Fruit fly (Drosophila melanogaster) whole organism, embryonic: ENCODE data around the gene Prx4.
A peak's percentile ranks its signal among the peaks of the same experiment; 100 is the strongest.

Source experiments
- Awh ChIP-seq: fragments of 200-800 bp; sonication (Bioruptor generic); IDR thresholded peaks from 2 replicates; pipeline ENCODE4, ENCODE4 v1.3.6; 2022; ENCODE audit warnings: missing biosample characterization, missing genetic modification characterization
- Bgb ChIP-seq: fragments of 200-800 bp; sonication (Bioruptor generic); IDR thresholded peaks from 2 replicates; pipeline ENCODE4 v1.3.6; 2022; ENCODE audit warnings: missing biosample characterization, missing genetic modification characterization; ENCODE audit not compliant: partially characterized antibody
- CG10959 ChIP-seq: fragments of 200-800 bp; sonication (Bioruptor generic); IDR thresholded peaks from 2 replicates; pipeline ENCODE4 v1.3.6; 2022; ENCODE audit warnings: missing biosample characterization, missing genetic modification characterization
- CG13123 ChIP-seq: fragments of 200-800 bp; sonication (Bioruptor generic); optimal IDR thresholded peaks from 2 replicates; lab custom pipeline; 2016; ENCODE audit warnings: missing biosample characterization, missing genetic modification characterization
- CG13894 ChIP-seq: fragments of 200-800 bp; sonication (Bioruptor generic); optimal IDR thresholded peaks from 3 replicates; lab custom pipeline; 2018; ENCODE audit warnings: missing biosample characterization, mild to moderate bottlenecking, missing genetic modification characterization, moderate library complexity
- CG14667 ChIP-seq: fragments of 200-800 bp; sonication (Bioruptor generic); IDR thresholded peaks from 2 replicates; pipeline ENCODE4 v1.3.6; 2022; ENCODE audit warnings: missing biosample characterization, missing genetic modification characterization
- CG17328 ChIP-seq: fragments of 200-800 bp; sonication (Bioruptor generic); IDR thresholded peaks from 2 replicates; pipeline ENCODE4 v1.3.6; 2022; ENCODE audit warnings: missing biosample characterization, missing genetic modification characterization
- CG17359 ChIP-seq: fragments of 200-800 bp; sonication (Bioruptor generic); optimal IDR thresholded peaks from 3 replicates; lab custom pipeline; 2018; ENCODE audit warnings: missing biosample characterization, mild to moderate bottlenecking, missing genetic modification characterization, moderate library complexity
- CG17802 ChIP-seq: fragments of 200-800 bp; sonication (Bioruptor generic); optimal IDR thresholded peaks from 2 replicates; lab custom pipeline; 2018; ENCODE audit warnings: missing biosample characterization, mild to moderate bottlenecking, missing genetic modification characterization, moderate library complexity
- CG2116 ChIP-seq: fragments of 200-800 bp; sonication (Bioruptor generic); optimal IDR thresholded peaks from 3 replicates; lab custom pipeline; 2018; ENCODE audit warnings: missing biosample characterization, mild to moderate bottlenecking, missing genetic modification characterization
- CG3065 ChIP-seq: fragments of 200-800 bp; sonication (Bioruptor generic); optimal IDR thresholded peaks from 2 replicates; lab custom pipeline; 2016; ENCODE audit warnings: missing biosample characterization, missing genetic modification characterization
- CG31224 ChIP-seq: fragments of 200-800 bp; sonication (Bioruptor generic); IDR thresholded peaks from 2 replicates; pipeline ENCODE4 v1.3.6; 2022; ENCODE audit warnings: missing biosample characterization, missing genetic modification characterization
- CG33213 ChIP-seq: fragments of 200-800 bp; sonication (Bioruptor generic); optimal IDR thresholded peaks from 3 replicates; lab custom pipeline; 2016; ENCODE audit warnings: missing biosample characterization, missing genetic modification characterization
- CG34224 ChIP-seq: fragments of 200-800 bp; sonication (Bioruptor generic); IDR thresholded peaks from 3 replicates; pipeline ENCODE4 v1.3.6; 2022; ENCODE audit warnings: missing biosample characterization, missing genetic modification characterization; ENCODE audit not compliant: partially characterized antibody
- CG4424 ChIP-seq: fragments of 200-800 bp; sonication (Bioruptor generic); optimal IDR thresholded peaks from 3 replicates; lab custom pipeline; 2016; ENCODE audit warnings: missing biosample characterization, missing genetic modification characterization
- CG5180 ChIP-seq: fragments of 200-800 bp; sonication (Bioruptor generic); optimal IDR thresholded peaks from 3 replicates; lab custom pipeline; 2017; ENCODE audit warnings: missing biosample characterization, missing genetic modification characterization, mild to moderate bottlenecking, moderate library complexity, missing genetic modification reagents
- CG9215 ChIP-seq: fragments of 200-800 bp; sonication (Bioruptor generic); IDR thresholded peaks from 2 replicates; pipeline ENCODE4 v1.3.6; 2022; ENCODE audit warnings: missing biosample characterization, missing genetic modification characterization
- CG9437 ChIP-seq: fragments of 200-800 bp; sonication (Bioruptor generic); optimal IDR thresholded peaks from 2 replicates; lab custom pipeline; 2018; ENCODE audit warnings: missing biosample characterization, mild to moderate bottlenecking, missing genetic modification characterization
- CG9876 ChIP-seq: fragments of 200-800 bp; sonication (Bioruptor generic); optimal IDR thresholded peaks from 2 replicates; lab custom pipeline; 2016; ENCODE audit warnings: missing biosample characterization, missing genetic modification characterization
- Drgx ChIP-seq: fragments of 200-800 bp; sonication (Bioruptor generic); IDR thresholded peaks from 2 replicates; pipeline ENCODE4 v1.3.6; 2022; ENCODE audit warnings: missing biosample characterization, missing genetic modification characterization
- Elba2 ChIP-seq: fragments of 200-800 bp; sonication (Bioruptor generic); optimal IDR thresholded peaks from 3 replicates; lab custom pipeline; 2016; ENCODE audit warnings: missing biosample characterization, missing genetic modification characterization
- Fer2 ChIP-seq: fragments of 200-800 bp; sonication (Bioruptor generic); optimal IDR thresholded peaks from 2 replicates; lab custom pipeline; 2018; ENCODE audit warnings: missing biosample characterization, mild to moderate bottlenecking, missing genetic modification characterization, moderate library complexity
- H2.0 ChIP-seq: fragments of 200-800 bp; sonication (Bioruptor generic); IDR thresholded peaks from 2 replicates; pipeline ENCODE4 v1.3.6; 2022; ENCODE audit warnings: missing biosample characterization, missing genetic modification characterization
- HLH3B ChIP-seq: fragments of 200-800 bp; sonication (Bioruptor generic); IDR thresholded peaks from 2 replicates; pipeline ENCODE4 v1.3.6; 2022; ENCODE audit warnings: missing biosample characterization, missing genetic modification characterization
- Hand ChIP-seq: fragments of 200-800 bp; sonication (Bioruptor generic); optimal IDR thresholded peaks from 2 replicates; lab custom pipeline; 2017; ENCODE audit warnings: mild to moderate bottlenecking, missing biosample characterization, missing genetic modification reagents, missing genetic modification characterization
- HmgZ ChIP-seq: fragments of 200-800 bp; sonication (Bioruptor generic); optimal IDR thresholded peaks from 2 replicates; lab custom pipeline; 2018; ENCODE audit warnings: missing biosample characterization, mild to moderate bottlenecking, missing genetic modification characterization
- Meics ChIP-seq: fragments of 200-800 bp; sonication (Bioruptor generic); optimal IDR thresholded peaks from 2 replicates; lab custom pipeline; 2017; ENCODE audit warnings: missing biosample characterization, mild to moderate bottlenecking, missing genetic modification characterization
- Mrtf ChIP-seq: fragments of 200-800 bp; sonication (Bioruptor generic); IDR thresholded peaks from 3 replicates; pipeline ENCODE4 v1.3.6; 2022; ENCODE audit warnings: missing biosample characterization, missing genetic modification characterization
- NFAT ChIP-seq: fragments of 200-800 bp; sonication (Bioruptor generic); IDR thresholded peaks from 2 replicates; pipeline ENCODE4 v1.3.6; 2022; ENCODE audit warnings: missing biosample characterization, missing genetic modification characterization
- Sry-δ ChIP-seq: fragments of 200-800 bp; sonication (Bioruptor generic); optimal IDR thresholded peaks from 2 replicates; lab custom pipeline; 2016; ENCODE audit warnings: missing biosample characterization, missing genetic modification characterization
- Xbp1 ChIP-seq: fragments of 200-800 bp; sonication (Bioruptor generic); optimal IDR thresholded peaks from 3 replicates; lab custom pipeline; 2016; ENCODE audit warnings: missing biosample characterization, mild to moderate bottlenecking, missing genetic modification characterization
- al ChIP-seq: fragments of 200-800 bp; sonication (Bioruptor generic); IDR thresholded peaks from 2 replicates; pipeline ENCODE4 v1.3.6; 2022; ENCODE audit warnings: missing biosample characterization, missing genetic modification characterization
- amos ChIP-seq: fragments of 200-800 bp; sonication (Bioruptor generic); IDR thresholded peaks from 2 replicates; pipeline ENCODE4 v1.3.6; 2022; ENCODE audit warnings: missing biosample characterization, missing genetic modification characterization; ENCODE audit not compliant: partially characterized antibody
- bigmax ChIP-seq: fragments of 200-800 bp; sonication (Bioruptor generic); optimal IDR thresholded peaks from 2 replicates; lab custom pipeline; 2018; ENCODE audit warnings: missing biosample characterization, mild to moderate bottlenecking, missing genetic modification characterization
- chif ChIP-seq, 2 experiments: fragments of 200-800 bp; sonication (Bioruptor generic); optimal IDR thresholded peaks; 3 replicates each; lab custom pipeline; 2016; ENCODE audit warnings: missing biosample characterization in 2 of 2, missing genetic modification characterization in 2 of 2
- chm ChIP-seq: fragments of 200-800 bp; sonication (Bioruptor generic); IDR thresholded peaks from 2 replicates; pipeline ENCODE4 v1.3.6; 2022; ENCODE audit warnings: missing biosample characterization, missing genetic modification characterization
- dimm ChIP-seq: fragments of 200-800 bp; sonication (Bioruptor generic); IDR thresholded peaks from 2 replicates; pipeline ENCODE4 v1.3.6; 2022; ENCODE audit warnings: missing biosample characterization, missing genetic modification characterization
- eyg ChIP-seq: fragments of 200-800 bp; sonication (Bioruptor generic); optimal IDR thresholded peaks from 3 replicates; lab custom pipeline; 2016; ENCODE audit warnings: missing biosample characterization, missing genetic modification characterization
- grn ChIP-seq: fragments of 200-800 bp; sonication (Bioruptor generic); optimal IDR thresholded peaks from 3 replicates; lab custom pipeline; 2017; ENCODE audit warnings: missing biosample characterization, missing genetic modification characterization
- hb ChIP-seq: fragments of 200-800 bp; sonication (Bioruptor generic); IDR thresholded peaks from 3 replicates; pipeline ENCODE4 v1.3.6; 2022; ENCODE audit warnings: missing biosample characterization, missing genetic modification characterization; ENCODE audit not compliant: partially characterized antibody
- hbn ChIP-seq: fragments of 200-800 bp; sonication (Bioruptor generic); IDR thresholded peaks from 2 replicates; pipeline ENCODE4 v1.3.6; 2022; ENCODE audit warnings: missing biosample characterization, missing genetic modification characterization; ENCODE audit not compliant: partially characterized antibody
- jing ChIP-seq: fragments of 200-800 bp; sonication (Bioruptor generic); optimal IDR thresholded peaks from 2 replicates; lab custom pipeline; 2018; ENCODE audit warnings: missing biosample characterization, mild to moderate bottlenecking, missing genetic modification characterization
- lmd ChIP-seq: fragments of 200-800 bp; sonication (Bioruptor generic); IDR thresholded peaks from 2 replicates; pipeline ENCODE4 v1.3.6; 2022; ENCODE audit warnings: missing biosample characterization, missing genetic modification characterization
- psq ChIP-seq: fragments of 200-800 bp; sonication (Bioruptor generic); optimal IDR thresholded peaks from 2 replicates; lab custom pipeline; 2017; ENCODE audit warnings: missing biosample characterization, missing genetic modification characterization
- sna ChIP-seq: fragments of 200-800 bp; sonication (Bioruptor generic); IDR thresholded peaks from 2 replicates; pipeline ENCODE4 v1.3.6; 2022; ENCODE audit warnings: missing biosample characterization, missing genetic modification characterization; ENCODE audit not compliant: partially characterized antibody
- ssp ChIP-seq: fragments of 200-800 bp; sonication (Bioruptor generic); IDR thresholded peaks from 2 replicates; pipeline ENCODE4 v1.3.6; 2022; ENCODE audit warnings: missing biosample characterization, missing genetic modification characterization
- trem ChIP-seq: fragments of 200-800 bp; optimal IDR thresholded peaks from 3 replicates; lab custom pipeline; 2019; ENCODE audit warnings: missing biosample characterization, mild to moderate bottlenecking, missing genetic modification characterization, moderate library complexity
- trh ChIP-seq: fragments of 200-800 bp; sonication (Bioruptor generic); optimal IDR thresholded peaks from 2 replicates; lab custom pipeline; 2016; ENCODE audit warnings: missing biosample characterization, missing genetic modification characterization
- zfh2 ChIP-seq: fragments of 200-800 bp; sonication (Bioruptor generic); optimal IDR thresholded peaks from 2 replicates; lab custom pipeline; 2016; ENCODE audit warnings: missing biosample characterization, missing genetic modification characterization

Gene Prx4

DNA sequence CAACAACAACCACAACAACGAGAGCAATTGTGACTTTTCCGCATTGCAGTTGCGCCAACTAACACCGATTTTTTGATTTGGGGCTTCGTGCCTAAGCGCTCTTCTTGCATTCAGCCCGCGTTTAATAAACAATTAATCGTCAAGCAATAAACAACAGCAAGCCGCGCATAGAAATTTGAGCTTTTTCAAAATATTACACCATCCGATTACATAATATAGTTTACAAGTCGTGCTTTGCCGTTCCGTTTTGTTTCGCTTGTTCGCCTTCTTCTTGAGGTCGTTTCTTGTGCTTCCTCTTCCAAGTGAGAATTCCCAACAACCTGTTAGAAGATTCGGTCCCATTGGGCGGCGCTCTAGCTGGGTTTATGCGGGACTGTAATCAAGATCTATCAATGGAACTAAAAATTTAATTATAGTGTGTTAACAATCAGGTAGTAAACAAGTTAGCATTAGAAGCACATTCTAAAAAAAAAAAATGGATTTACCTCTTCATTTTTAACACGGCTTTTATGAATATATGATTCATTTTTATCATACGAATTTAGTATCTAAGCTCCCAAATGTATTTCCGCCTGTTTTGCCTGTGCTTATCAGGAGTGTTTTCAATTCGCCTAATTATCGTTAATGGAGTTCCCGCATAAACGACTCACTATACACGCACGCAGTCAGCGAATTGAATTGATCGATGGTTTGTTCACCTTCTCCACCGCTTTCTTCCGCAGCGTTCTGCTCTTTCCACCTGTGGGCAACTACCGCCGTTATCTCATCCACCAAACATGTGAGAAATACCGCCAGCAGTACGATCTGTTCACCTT, 6.2 kb upstream of the Prx4 start (continued):
- TF ChIP-seq jing (GFP tag; lab: Kevin White, UChicago), result peak; percentile 53
- TF ChIP-seq CG17359 (tag; lab: Kevin White, UChicago), result peak; percentile 82
- TF ChIP-seq CG2116 (GFP tag; lab: Kevin White, UChicago), result peak; percentile 58
- TF ChIP-seq CG17802, result peak; percentile 51
- TF ChIP-seq Xbp1 (GFP tag; lab: Kevin White, UChicago), result peak; percentile 78
- TF ChIP-seq hb (GFP tag; lab: Robert Waterston, UW), result no peak
- peak; percentile 43 for TF ChIP-seq Sry-δ (GFP tag; lab: Kevin White, UChicago)
- no peak for TF ChIP-seq CG3065 (GFP tag; lab: Kevin White, UChicago)
- TF ChIP-seq al (GFP tag; lab: Robert Waterston, UW), result peak; percentile 35; the same call in 1 of the 2 replicates
- peak; percentile 72 for TF ChIP-seq lmd (GFP tag; lab: Robert Waterston, UW)
- peak; percentile 87 for TF ChIP-seq HmgZ
- TF ChIP-seq Drgx (GFP tag; lab: Robert Waterston, UW), result peak; percentile 73
- TF ChIP-seq Bgb (GFP tag; lab: Robert Waterston, UW), result no peak
- peak; percentile 75 to 79 for TF ChIP-seq chif (GFP tag; optimal IDR thresholded peaks at IDR 0.05; lab: Kevin White, UChicago)
- TF ChIP-seq Awh, result peak; percentile 63
- peak; percentile 76 for TF ChIP-seq CG13894 (tag; lab: Kevin White, UChicago)
- TF ChIP-seq psq (GFP tag; lab: Kevin White, UChicago), result peak; percentile 28
- TF ChIP-seq NFAT (GFP tag; lab: Robert Waterston, UW), result peak; percentile 48; the same call in 1 of the 2 replicates
- peak; percentile 75 for TF ChIP-seq HLH3B (GFP tag; lab: Robert Waterston, UW)
- no peak for TF ChIP-seq amos (GFP tag; lab: Robert Waterston, UW)
- peak; percentile 54 for TF ChIP-seq grn (GFP tag; lab: Kevin White, UChicago)
- peak; percentile 68 for TF ChIP-seq Fer2
- TF ChIP-seq sna (GFP tag; lab: Robert Waterston, UW), result no peak
- TF ChIP-seq zfh2 (GFP tag; lab: Kevin White, UChicago), result peak; percentile 59
- peak; percentile 92 for TF ChIP-seq Meics (GFP tag; lab: Kevin White, UChicago)
- peak; percentile 36; the same call in 1 of the 2 replicates for TF ChIP-seq CG31224
- TF ChIP-seq chm (GFP tag; lab: Robert Waterston, UW), result peak; percentile 73
- peak; percentile 61; the same call in 1 of the 2 replicates for TF ChIP-seq CG10959
- 0 out of 2 replicates have a peak, but pooled peaks have one; percentile 27 for TF ChIP-seq ssp (GFP tag; lab: Robert Waterston, UW)
- TF ChIP-seq bigmax (GFP tag; lab: Kevin White, UChicago), result no peak
- TF ChIP-seq CG34224 (GFP tag; lab: Robert Waterston, UW), result no peak
- TF ChIP-seq Mrtf, result 0 out of 3 replicates have a peak, but pooled peaks have one; percentile 43
- TF ChIP-seq CG9437 (GFP tag; lab: Kevin White, UChicago), result peak; percentile 76
- TF ChIP-seq CG17328 (GFP tag; lab: Robert Waterston, UW), result peak; percentile 82
- peak; percentile 33 for TF ChIP-seq CG9876
- peak; percentile 43; the same call in 1 of the 2 replicates for TF ChIP-seq CG9215 (GFP tag; lab: Robert Waterston, UW)
- TF ChIP-seq H2.0 (GFP tag; lab: Robert Waterston, UW), result peak; percentile 74
- TF ChIP-seq CG13123 (GFP tag; lab: Kevin White, UChicago), result peak; percentile 60
- TF ChIP-seq CG5180 (GFP tag; lab: Kevin White, UChicago), result peak; percentile 77
- peak; percentile 70 for TF ChIP-seq CG33213 (GFP tag; lab: Kevin White, UChicago)
- peak; percentile 84 for TF ChIP-seq CG4424
- peak; percentile 58 for TF ChIP-seq eyg (GFP tag; lab: Kevin White, UChicago)
- TF ChIP-seq dimm (GFP tag; lab: Robert Waterston, UW), result peak; percentile 61
- TF ChIP-seq trh (GFP tag; lab: Kevin White, UChicago), result peak; percentile 38
- TF ChIP-seq trem (tag; lab: Kevin White, UChicago), result peak; percentile 59
- TF ChIP-seq Elba2, result no peak
- peak; percentile 17; the same call in 1 of the 2 replicates for TF ChIP-seq hbn (GFP tag; lab: Robert Waterston, UW)
- peak; percentile 50 for TF ChIP-seq CG14667 (GFP tag; lab: Robert Waterston, UW)
- TF ChIP-seq Hand, result peak; percentile 73
